Worm (Caenorhabditis elegans) whole organism, young adult: ENCODE measurements around the gene lido-8.

Source experiments
- Y53G8AR.9 ChIP-seq: fragments of 200-800 bp; sonication (Bioruptor generic); conservative IDR thresholded peaks from 2 replicates; pipeline ENCODE4 v1.3.6; 2022; ENCODE audit warnings: missing genetic modification reagents, missing genetic modification characterization, missing compliant biosample characterization
- ama-1 ChIP-seq, 3 experiments: fragments of 150-350 bp in 1 of 3; sonication (generic microtip) in 2 of 3; optimal IDR thresholded peaks; 2 replicates each; lab custom pipeline; 2014 to 2018; ENCODE audit warnings: missing biosample characterization in 2 of 3, missing genetic modification characterization in 2 of 3, missing genetic modification reagents in 2 of 3
- chd-7 ChIP-seq: sonication (generic microtip); optimal IDR thresholded peaks from 2 replicates; lab custom pipeline; 2016; ENCODE audit warnings: mild to moderate bottlenecking, missing genetic modification characterization, moderate library complexity, missing compliant biosample characterization
- dpl-1 ChIP-seq: fragments of 150-350 bp; optimal IDR thresholded peaks from 2 replicates; lab custom pipeline; 2014; ENCODE audit warnings: missing biosample characterization, missing genetic modification reagents, missing genetic modification characterization
- lir-1 ChIP-seq: fragments of 200-800 bp; sonication (Bioruptor generic); conservative IDR thresholded peaks from 2 replicates; pipeline ENCODE4 v1.3.6; 2022; ENCODE audit warnings: missing genetic modification reagents, missing genetic modification characterization, missing compliant biosample characterization
- mes-4 ChIP-seq: sonication (generic microtip); optimal IDR thresholded peaks from 2 replicates; lab custom pipeline; 2016; ENCODE audit warnings: missing genotype, missing genetic modification characterization, missing compliant biosample characterization
- nhr-90 ChIP-seq: sonication (generic microtip); optimal IDR thresholded peaks from 2 replicates; lab custom pipeline; 2016; ENCODE audit warnings: missing genotype, mild to moderate bottlenecking, missing genetic modification characterization, missing compliant biosample characterization
- rpc-1 ChIP-seq, 2 experiments: fragments of 150-350 bp in 1 of 2; sonication (generic microtip) in 1 of 2; optimal IDR thresholded peaks; 2 replicates each; lab custom pipeline; 2014 to 2018; ENCODE audit warnings: missing biosample characterization in 1 of 2, missing genetic modification characterization in 1 of 2, missing genetic modification reagents in 1 of 2, missing genotype in 1 of 2
- sptf-2 ChIP-seq: fragments of 200-800 bp; sonication (Bioruptor generic); optimal IDR thresholded peaks from 2 replicates; lab custom pipeline; 2018; ENCODE audit warnings: mild to moderate bottlenecking, missing genetic modification characterization, missing compliant biosample characterization

DNA sequence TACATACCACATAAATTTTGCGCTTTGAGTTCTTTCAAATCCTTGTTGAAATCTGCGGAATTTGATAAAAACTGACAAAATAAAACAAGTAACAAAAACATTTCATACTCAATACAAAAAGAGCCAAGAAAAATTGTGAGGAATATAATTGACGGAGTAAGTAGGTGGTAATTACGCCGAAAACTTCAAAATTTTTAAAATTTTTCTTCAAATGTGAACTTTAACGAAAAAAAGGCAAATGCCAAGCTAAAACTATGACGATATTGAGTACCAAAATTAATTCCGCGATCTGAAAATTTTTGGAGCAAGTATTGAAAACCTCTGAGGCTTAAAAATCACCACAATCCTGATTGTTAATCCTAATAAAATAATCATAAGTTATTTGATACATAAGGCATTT, 44.2 kb upstream of the lido-8 start, which contains the start of gene irld-51:
- TF ChIP-seq chd-7 (tag; lab: Kevin White, UChicago) = no peak
- TF ChIP-seq ama-1 (optimal IDR thresholded peaks at IDR 0.05; lab: Kevin White, UChicago) = no peak
- TF ChIP-seq ama-1 (GFP tag; optimal IDR thresholded peaks at IDR 0.05; lab: Kevin White, UChicago) = no peak
- no peak for TF ChIP-seq Y53G8AR.9 (GFP tag; lab: Robert Waterston, UW)
- no peak for TF ChIP-seq sptf-2
- TF ChIP-seq mes-4 (tag; lab: Kevin White, UChicago) = no peak
- TF ChIP-seq dpl-1 (GFP tag; lab: Kevin White, UChicago) = no peak
- TF ChIP-seq nhr-90 (tag; lab: Kevin White, UChicago) = no peak
- no peak for TF ChIP-seq lir-1 (GFP tag; lab: Robert Waterston, UW)
- no peak for TF ChIP-seq rpc-1 (optimal IDR thresholded peaks at IDR 0.05; lab: Kevin White, UChicago)
- TF ChIP-seq rpc-1 (tag; optimal IDR thresholded peaks at IDR 0.05; lab: Kevin White, UChicago) = peak; percentile 21
